Worm (Caenorhabditis elegans): ENCODE data around the gene T07D1.3.

T07D1.3 gene

DNA sequence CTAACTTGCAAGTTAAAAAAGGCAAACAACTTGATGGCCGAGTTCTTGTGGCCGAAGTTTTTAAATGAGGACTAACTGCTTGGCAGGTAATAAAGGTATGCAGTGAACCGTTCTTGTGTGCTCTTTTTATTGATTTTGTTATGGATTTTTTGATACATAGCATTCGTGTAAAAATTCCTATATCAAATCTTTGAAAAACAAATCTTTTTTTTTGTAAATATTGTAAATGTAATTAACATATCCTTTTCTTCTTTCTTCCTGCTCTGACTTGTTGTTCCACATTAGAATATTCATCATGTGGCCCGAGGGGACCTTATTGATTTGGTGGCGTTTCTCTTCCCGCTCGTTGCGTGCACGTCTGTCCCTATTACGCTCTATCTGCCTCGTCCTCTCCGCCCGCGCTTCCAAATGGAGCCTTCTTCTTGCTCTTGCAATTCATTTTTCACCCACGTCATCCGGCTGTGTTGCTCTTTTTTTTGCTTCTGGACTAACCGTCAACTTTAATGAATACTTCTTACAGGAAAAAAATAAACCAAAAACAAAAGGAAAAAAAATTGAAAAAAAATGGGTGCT is 45.4 kb upstream of the T07D1.3 start, which contains the start of gene hid-1 (continued):
- TF ChIP-seq zfp-3 (GFP tag; conservative IDR thresholded peaks at IDR 0.05) (no peak), attf-4 (tag; optimal IDR thresholded peaks at IDR 0.05) (no peak), Y48G9A.11 (GFP tag; IDR thresholded peaks at IDR 0.05) (no peak), ama-1 (optimal IDR thresholded peaks at IDR 0.05) (no peak), lim-7 (GFP tag; IDR thresholded peaks at IDR 0.05) (no peak), sdz-12 (GFP tag; optimal IDR thresholded peaks at IDR 0.05) (no peak), F49E8.2 (tag; optimal IDR thresholded peaks at IDR 0.05; ENCODE audit: borderline replicate concordance) (no peak), nhr-11 (tag; optimal IDR thresholded peaks at IDR 0.05) (no peak), daf-12 (tag; optimal IDR thresholded peaks at IDR 0.05) (no peak), cey-2 (tag; optimal IDR thresholded peaks at IDR 0.05; ENCODE audit: borderline replicate concordance, insufficient read depth) (no peak), daf-16 (GFP tag; optimal IDR thresholded peaks at IDR 0.05) (no peak), daf-16 (tag; optimal IDR thresholded peaks at IDR 0.05) (no peak), fos-1 (tag; optimal IDR thresholded peaks at IDR 0.05) (no peak), mes-2 (tag; optimal IDR thresholded peaks at IDR 0.05; ENCODE audit: poor library complexity, severe bottlenecking) (peak; percentile 67), lin-1 (GFP tag; IDR thresholded peaks at IDR 0.05) (no peak), dpl-1 (GFP tag; optimal IDR thresholded peaks at IDR 0.05) (no peak), unc-62 (GFP tag; optimal IDR thresholded peaks at IDR 0.05 in 1 of 2) (no peak), unc-62 (tag; optimal IDR thresholded peaks at IDR 0.05) (no peak), mxl-2 (GFP tag; conservative IDR thresholded peaks at IDR 0.05) (no peak), ctbp-1 (GFP tag; IDR thresholded peaks at IDR 0.05) (0 out of 2 replicates have a peak, but pooled peaks have one; percentile 51), ces-1 (GFP tag; optimal IDR thresholded peaks at IDR 0.05) (no peak), nhr-10 (tag; optimal IDR thresholded peaks at IDR 0.05) (no peak), nhr-41 (GFP tag; IDR thresholded peaks at IDR 0.05) (no peak), ceh-32 (tag; optimal IDR thresholded peaks at IDR 0.05; ENCODE audit: poor library complexity) (no peak), snpc-4 (tag; optimal IDR thresholded peaks at IDR 0.05) (no peak), unc-39 (tag; optimal IDR thresholded peaks at IDR 0.05) (no peak), madf-5 (GFP tag; IDR thresholded peaks at IDR 0.05) (no peak), lin-15B (tag; optimal IDR thresholded peaks at IDR 0.05) (no peak), F10B5.3 (tag; optimal IDR thresholded peaks at IDR 0.05) (no peak), R02D3.7 (tag; optimal IDR thresholded peaks at IDR 0.05) (no peak), F37D6.2 (tag; optimal IDR thresholded peaks at IDR 0.05) (peak; percentile 9), tag-97 (GFP tag; IDR thresholded peaks at IDR 0.05) (no peak), dmd-9 (GFP tag; IDR thresholded peaks at IDR 0.05) (no peak), mep-1 (tag; optimal IDR thresholded peaks at IDR 0.05) (no peak), madf-9 (GFP tag; conservative IDR thresholded peaks at IDR 0.05) (no peak), ztf-11 (tag; optimal IDR thresholded peaks at IDR 0.05) (no peak), nhr-25 (tag; optimal IDR thresholded peaks at IDR 0.05; ENCODE audit: borderline replicate concordance, insufficient read depth) (no peak), zip-2 (tag; optimal IDR thresholded peaks at IDR 0.05) (no peak), ceh-44 (GFP tag; IDR thresholded peaks at IDR 0.05) (no peak), lir-3 (tag; optimal IDR thresholded peaks at IDR 0.05) (no peak), ceh-28 (tag; optimal IDR thresholded peaks at IDR 0.05) (no peak), rbr-2 (tag; optimal IDR thresholded peaks at IDR 0.05) (no peak), skn-1 (tag; optimal IDR thresholded peaks at IDR 0.05) (no peak), nhr-6 (tag; optimal IDR thresholded peaks at IDR 0.05) (no peak), ceh-82 (tag; optimal IDR thresholded peaks at IDR 0.05) (no peak), gei-8 (GFP tag; optimal IDR thresholded peaks at IDR 0.05) (no peak)

All from whole organism, L4 larva.